Worm (Caenorhabditis elegans): ENCODE measurements around the gene ZC416.2.

Gene ZC416.2

DNA sequence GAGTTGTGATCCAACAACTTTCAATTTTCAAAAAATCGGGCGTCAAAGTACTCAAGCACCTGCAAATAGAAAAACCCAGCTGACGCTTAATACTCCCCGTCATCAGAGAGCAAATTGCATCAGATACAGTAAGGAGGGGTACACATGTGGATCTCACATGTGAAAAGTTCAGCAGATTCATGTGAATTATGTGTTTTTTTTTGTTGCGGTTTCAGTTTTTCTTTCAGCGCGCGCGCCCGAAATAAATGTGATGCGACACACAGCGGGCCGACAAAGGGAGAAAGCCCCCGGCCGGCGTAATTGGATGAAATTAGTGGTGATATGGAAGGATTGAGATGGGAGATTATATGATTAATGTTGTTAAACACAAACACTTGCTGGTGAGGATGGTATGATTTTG, 18.8 kb downstream of the ZC416.2 start:
- TF ChIP-seq flh-1 (GFP tag; optimal IDR thresholded peaks at IDR 0.05) (no peak), tbx-8 (GFP tag; optimal IDR thresholded peaks at IDR 0.05) (no peak), ceh-39 (tag; optimal IDR thresholded peaks at IDR 0.05) (no peak), elt-3 (tag; optimal IDR thresholded peaks at IDR 0.05) (no peak), drap-1 (GFP tag; optimal IDR thresholded peaks at IDR 0.05) (no peak), elt-1 (tag; optimal IDR thresholded peaks at IDR 0.05; ENCODE audit: borderline replicate concordance, insufficient read depth) (no peak), cnd-1 (tag; optimal IDR thresholded peaks at IDR 0.05) (no peak), blmp-1 (tag; optimal IDR thresholded peaks at IDR 0.05) (no peak), ces-1 (GFP tag; optimal IDR thresholded peaks at IDR 0.05) (no peak), pha-4 (tag; optimal IDR thresholded peaks at IDR 0.05) (no peak)

DNA sequence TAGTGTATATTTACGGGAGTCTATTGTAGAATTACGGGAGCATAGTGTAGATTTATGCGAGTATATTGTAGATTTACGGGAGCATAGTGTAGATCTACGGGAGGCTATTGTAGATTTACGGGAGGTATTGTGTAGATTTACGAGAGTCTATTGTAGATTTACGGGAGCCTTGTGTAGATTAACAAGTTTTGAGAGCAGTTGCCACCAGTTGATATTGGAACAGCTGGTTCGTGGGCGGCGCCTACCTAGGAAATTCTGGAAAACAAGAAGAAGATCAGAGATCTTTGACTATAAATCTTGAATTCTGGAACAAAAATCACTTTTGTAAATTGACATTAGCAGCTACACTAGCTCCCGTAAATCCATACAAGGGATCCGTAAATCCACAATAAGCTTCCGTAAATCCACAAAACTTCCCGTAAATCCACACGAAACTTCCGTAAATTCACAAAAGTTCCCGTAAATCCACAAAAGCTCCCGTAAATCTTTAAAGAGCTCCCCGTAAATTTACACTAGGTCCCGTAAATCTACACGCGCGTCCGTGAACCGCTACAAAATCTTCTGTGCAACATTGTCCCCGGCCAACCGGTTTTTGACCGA, 19.5 kb downstream of the ZC416.2 start:
- TF ChIP-seq hlh-1 (tag; optimal IDR thresholded peaks at IDR 0.05) (peak; percentile 4), unc-62 (GFP tag; optimal IDR thresholded peaks at IDR 0.05) (no peak)

DNA sequence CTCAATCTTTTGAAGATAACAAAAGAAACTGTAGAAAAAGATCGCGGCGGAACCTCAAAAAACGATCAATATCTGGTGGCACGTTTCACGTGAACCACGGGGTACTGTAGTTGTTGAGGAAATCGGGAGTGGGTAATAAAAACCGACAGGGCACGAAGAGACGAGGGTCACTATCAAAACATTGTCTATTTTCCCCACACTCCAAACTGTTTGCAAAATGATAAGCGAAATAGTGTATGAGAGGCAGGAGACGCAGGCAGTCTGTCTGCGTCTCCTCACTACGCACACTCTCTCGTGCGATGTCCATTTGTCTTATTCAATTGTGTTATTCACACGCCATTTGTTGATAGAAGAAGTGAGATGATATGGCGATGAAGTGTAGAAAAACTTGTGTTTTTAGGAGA, 20.0 kb downstream of the ZC416.2 start:
- TF ChIP-seq pha-4 (tag; optimal IDR thresholded peaks at IDR 0.05) (peak; percentile 22), lsy-2 (tag; optimal IDR thresholded peaks at IDR 0.05) (peak; percentile 15), unc-62 (GFP tag; optimal IDR thresholded peaks at IDR 0.05) (peak; percentile 40), cnd-1 (tag; optimal IDR thresholded peaks at IDR 0.05) (no peak), elt-3 (tag; optimal IDR thresholded peaks at IDR 0.05) (peak; percentile 25), bed-3 (GFP tag; optimal IDR thresholded peaks at IDR 0.05) (no peak)

DNA sequence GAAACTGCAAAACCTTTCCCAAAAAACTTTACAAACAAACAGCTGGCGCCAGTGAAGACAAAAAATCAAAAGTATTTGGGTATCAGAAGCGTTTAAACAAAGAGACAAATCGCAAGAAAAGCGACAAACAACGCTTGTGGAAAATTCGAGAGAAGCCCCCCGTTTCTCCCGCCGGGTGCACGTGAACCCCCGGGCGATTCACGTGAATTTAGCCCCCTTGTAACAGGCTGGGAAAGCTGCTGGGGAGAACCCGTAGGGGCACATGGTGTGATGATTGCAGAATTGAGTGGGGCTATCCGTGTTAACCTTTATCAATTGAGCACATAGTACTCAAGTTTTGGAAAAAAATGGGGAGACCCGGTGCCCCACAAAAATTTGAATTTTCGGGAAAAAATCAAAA, 20.8 kb downstream of the ZC416.2 start:
- TF ChIP-seq pha-4 (tag; optimal IDR thresholded peaks at IDR 0.05) = no peak
- no peak for TF ChIP-seq drap-1 (GFP tag; optimal IDR thresholded peaks at IDR 0.05)
- TF ChIP-seq lin-13 (tag; optimal IDR thresholded peaks at IDR 0.05) = no peak
- peak; percentile 64 for TF ChIP-seq unc-62 (GFP tag; optimal IDR thresholded peaks at IDR 0.05)
- TF ChIP-seq mab-5 (tag; optimal IDR thresholded peaks at IDR 0.05) = no peak
- no peak for TF ChIP-seq nhr-2 (tag; optimal IDR thresholded peaks at IDR 0.05)
- peak; percentile 76 for TF ChIP-seq unc-120 (tag; optimal IDR thresholded peaks at IDR 0.05; ENCODE audit: poor library complexity, severe bottlenecking)
- TF ChIP-seq hlh-1 (tag; optimal IDR thresholded peaks at IDR 0.05) = peak; percentile 80
- no peak for TF ChIP-seq sptf-1 (tag; optimal IDR thresholded peaks at IDR 0.05)
- TF ChIP-seq ceh-83 (GFP tag; optimal IDR thresholded peaks at IDR 0.05) = no peak
- TF ChIP-seq blmp-1 (tag; optimal IDR thresholded peaks at IDR 0.05) = no peak

DNA sequence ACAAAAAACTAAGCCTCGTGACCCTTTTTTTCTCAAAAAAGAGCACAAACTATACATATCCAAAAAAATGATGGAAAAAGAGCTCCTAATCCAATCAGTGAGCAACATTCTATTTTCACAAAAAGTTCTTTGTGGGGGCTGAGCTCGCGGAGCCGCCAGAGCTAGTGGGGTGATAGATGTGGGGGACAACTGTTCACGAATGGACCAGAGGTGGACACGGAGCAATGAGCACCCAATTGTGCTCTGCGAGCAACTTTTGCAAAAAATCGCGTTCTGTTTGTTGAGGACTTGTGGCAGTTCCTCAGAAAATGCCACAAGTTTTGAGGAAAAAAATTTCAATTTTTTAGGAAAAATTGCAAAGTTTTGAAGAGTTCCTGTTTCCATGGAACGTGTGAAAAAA, 21.4 kb downstream of the ZC416.2 start:
- TF ChIP-seq hlh-1 (tag; optimal IDR thresholded peaks at IDR 0.05) (peak; percentile 58), unc-120 (tag; optimal IDR thresholded peaks at IDR 0.05; ENCODE audit: poor library complexity, severe bottlenecking) (no peak)

DNA sequence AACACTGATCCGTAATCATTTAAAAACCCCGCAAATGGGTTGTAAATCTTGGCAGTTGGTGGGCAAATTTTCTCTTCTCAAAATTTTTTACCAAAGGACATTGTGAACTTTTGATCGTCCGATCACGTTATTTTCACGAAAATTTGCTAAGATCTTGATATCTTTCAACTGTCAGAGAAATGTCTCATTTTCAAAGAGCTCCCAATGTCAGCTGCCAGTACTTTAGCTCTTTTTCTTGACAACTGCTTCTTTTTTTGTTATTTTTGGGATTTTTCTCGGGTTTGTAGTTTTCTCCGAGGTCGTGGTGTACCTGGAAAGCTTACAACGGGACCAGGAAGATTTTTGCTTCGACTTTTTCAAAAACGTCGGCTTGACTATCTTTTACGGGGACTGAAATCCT, 22.5 kb downstream of the ZC416.2 start:
- TF ChIP-seq unc-62 (GFP tag; optimal IDR thresholded peaks at IDR 0.05) (peak; percentile 45), hlh-1 (tag; optimal IDR thresholded peaks at IDR 0.05) (peak; percentile 73), unc-120 (tag; optimal IDR thresholded peaks at IDR 0.05; ENCODE audit: poor library complexity, severe bottlenecking) (no peak), snpc-4 (tag; optimal IDR thresholded peaks at IDR 0.05) (no peak)

DNA sequence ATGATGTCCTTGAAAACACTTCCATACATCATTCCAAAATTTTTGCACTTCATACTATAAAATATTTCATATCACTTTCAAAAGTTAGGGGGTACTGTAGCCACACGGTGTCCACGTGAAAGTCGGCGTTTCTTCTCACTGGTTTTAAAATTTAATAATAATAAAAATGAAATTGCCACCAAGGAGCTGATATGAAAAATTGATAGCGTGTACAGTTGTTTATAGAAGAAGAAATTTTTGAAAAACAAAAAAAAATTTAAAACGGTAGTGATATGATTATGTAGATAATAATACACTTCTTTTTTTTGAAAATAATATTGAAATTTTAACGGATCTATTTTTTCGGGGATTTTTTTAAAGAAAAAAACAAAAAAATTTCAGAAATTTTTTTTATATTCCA, 26.5 kb downstream of the ZC416.2 start:
- TF ChIP-seq zip-8 (tag; optimal IDR thresholded peaks at IDR 0.05) (no peak), lin-32 (GFP tag; optimal IDR thresholded peaks at IDR 0.05) (no peak), ceh-43 (GFP tag; optimal IDR thresholded peaks at IDR 0.05) (no peak)

DNA sequence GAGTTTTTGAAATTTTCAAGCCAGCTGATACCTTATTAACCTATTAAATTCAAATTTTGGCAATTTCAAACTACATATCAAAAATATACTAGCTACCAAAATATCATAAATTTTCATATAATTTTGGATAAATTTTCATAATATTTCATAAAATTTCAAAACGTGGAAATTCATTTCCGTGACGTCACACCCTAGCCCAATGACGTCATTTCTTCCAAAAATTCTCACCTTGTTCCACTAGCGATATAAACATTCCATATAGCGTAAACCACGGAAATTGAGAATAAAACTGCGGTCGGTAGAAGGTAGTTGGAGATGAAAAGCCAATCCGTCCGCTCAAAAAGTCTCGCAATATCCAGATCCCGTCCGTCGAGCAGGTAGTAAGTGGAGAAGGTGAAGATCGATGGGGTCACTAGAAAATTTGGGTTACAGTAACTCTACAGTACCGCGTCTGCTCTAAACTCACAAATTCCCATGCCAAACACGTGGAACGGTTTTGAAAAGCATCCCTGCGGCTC, 27.8 kb downstream of the ZC416.2 start:
- TF ChIP-seq zip-8 (tag; optimal IDR thresholded peaks at IDR 0.05) (peak; percentile 94), flh-1 (GFP tag; optimal IDR thresholded peaks at IDR 0.05) (no peak)
